Fruit fly (Drosophila melanogaster) whole organism, prepupa: ENCODE data around the gene CG3225.

Experiments used
- CG10631 ChIP-seq: fragments of 200-800 bp; sonication (Bioruptor generic); optimal IDR thresholded peaks from 2 replicates; lab custom pipeline; 2016; ENCODE audit warnings: missing biosample characterization, missing genetic modification characterization
- CG10669 ChIP-seq: fragments of 200-800 bp; sonication (Bioruptor generic); optimal IDR thresholded peaks from 3 replicates; lab custom pipeline; 2018; ENCODE audit warnings: missing biosample characterization, mild to moderate bottlenecking, missing genetic modification characterization, moderate library complexity
- CG11294 ChIP-seq: fragments of 200-800 bp; sonication (Bioruptor generic); IDR thresholded peaks from 2 replicates; pipeline ENCODE4 v1.3.6; 2022; ENCODE audit warnings: missing biosample characterization, missing genetic modification characterization
- CG15336 ChIP-seq: fragments of 200-800 bp; sonication (Bioruptor generic); IDR thresholded peaks from 2 replicates; pipeline ENCODE4 v1.3.6; 2022; ENCODE audit warnings: missing biosample characterization, missing genetic modification characterization
- CG1621 ChIP-seq: fragments of 200-800 bp; sonication (Bioruptor generic); optimal IDR thresholded peaks from 3 replicates; lab custom pipeline; 2018; ENCODE audit warnings: missing biosample characterization, mild to moderate bottlenecking, missing genetic modification characterization
- CG16779 ChIP-seq: fragments of 200-800 bp; sonication (Bioruptor generic); optimal IDR thresholded peaks from 3 replicates; lab custom pipeline; 2017; ENCODE audit warnings: missing biosample characterization, mild to moderate bottlenecking, missing genetic modification characterization
- CG3032 ChIP-seq: fragments of 200-800 bp; optimal IDR thresholded peaks from 2 replicates; lab custom pipeline; 2019; ENCODE audit warnings: missing biosample characterization, mild to moderate bottlenecking, missing genetic modification characterization, moderate library complexity
- CG32006 ChIP-seq: fragments of 200-800 bp; sonication (Bioruptor generic); optimal IDR thresholded peaks from 3 replicates; lab custom pipeline; 2017; ENCODE audit warnings: missing biosample characterization, mild to moderate bottlenecking, missing genetic modification characterization
- CG34406 ChIP-seq: fragments of 200-800 bp; sonication (Bioruptor generic); optimal IDR thresholded peaks from 3 replicates; lab custom pipeline; 2016; ENCODE audit warnings: missing biosample characterization, missing genetic modification characterization
- CG4318 ChIP-seq: fragments of 200-800 bp; sonication (Bioruptor generic); optimal IDR thresholded peaks from 3 replicates; lab custom pipeline; 2017; ENCODE audit warnings: missing biosample characterization, mild to moderate bottlenecking, missing genetic modification characterization
- CG6163 ChIP-seq: fragments of 200-800 bp; sonication (Bioruptor generic); IDR thresholded peaks from 3 replicates; pipeline ENCODE4 v1.3.6; 2022; ENCODE audit warnings: missing biosample characterization, missing genetic modification characterization
- CG6854 ChIP-seq: fragments of 200-800 bp; sonication (Bioruptor generic); optimal IDR thresholded peaks from 2 replicates; lab custom pipeline; 2017; ENCODE audit warnings: missing biosample characterization, mild to moderate bottlenecking, missing genetic modification characterization
- CG8119 ChIP-seq: fragments of 200-800 bp; sonication (Bioruptor generic); IDR thresholded peaks from 3 replicates; pipeline ENCODE4 v1.3.6; 2022; ENCODE audit warnings: missing biosample characterization, missing genetic modification characterization
- CG9139 ChIP-seq: fragments of 200-800 bp; sonication (Bioruptor generic); optimal IDR thresholded peaks from 3 replicates; lab custom pipeline; 2017; ENCODE audit warnings: missing biosample characterization, mild to moderate bottlenecking, missing genetic modification characterization
- Eip93F ChIP-seq: fragments of 200-800 bp; sonication (Bioruptor generic); optimal IDR thresholded peaks from 2 replicates; lab custom pipeline; 2016; ENCODE audit warnings: missing biosample characterization, mild to moderate bottlenecking, missing genetic modification characterization
- Ets21C ChIP-seq: fragments of 200-800 bp; sonication (Bioruptor generic); optimal IDR thresholded peaks from 3 replicates; lab custom pipeline; 2016; ENCODE audit warnings: missing biosample characterization, missing genetic modification characterization
- Gug ChIP-seq: fragments of 200-800 bp; sonication (Bioruptor generic); IDR thresholded peaks from 2 replicates; pipeline ENCODE4 v1.3.6; 2022; ENCODE audit warnings: missing biosample characterization, missing genetic modification characterization
- Hr38 ChIP-seq: sonication (Bioruptor generic); optimal IDR thresholded peaks from 2 replicates; lab custom pipeline; 2016; ENCODE audit warnings: missing biosample characterization, missing genetic modification characterization
- Hr39 ChIP-seq: fragments of 200-800 bp; sonication (Bioruptor generic); optimal IDR thresholded peaks from 2 replicates; lab custom pipeline; 2016; ENCODE audit warnings: missing biosample characterization, missing genetic modification characterization
- Lpt ChIP-seq: fragments of 200-800 bp; sonication (Bioruptor generic); optimal IDR thresholded peaks from 3 replicates; lab custom pipeline; 2016; ENCODE audit warnings: missing biosample characterization, missing genetic modification characterization
- OdsH ChIP-seq: fragments of 200-800 bp; sonication (Bioruptor generic); optimal IDR thresholded peaks from 3 replicates; lab custom pipeline; 2016; ENCODE audit warnings: missing biosample characterization, missing genetic modification characterization
- Sox14 ChIP-seq: fragments of 200-800 bp; sonication (Bioruptor generic); optimal IDR thresholded peaks from 3 replicates; lab custom pipeline; 2016; ENCODE audit warnings: missing biosample characterization, missing genetic modification characterization
- Sox15 ChIP-seq: fragments of 200-800 bp; sonication (Bioruptor generic); optimal IDR thresholded peaks from 3 replicates; lab custom pipeline; 2016; ENCODE audit warnings: missing biosample characterization, missing genetic modification characterization
- achi ChIP-seq: fragments of 200-800 bp; sonication (Bioruptor generic); optimal IDR thresholded peaks from 3 replicates; lab custom pipeline; 2016; ENCODE audit warnings: missing biosample characterization, missing genetic modification characterization
- acj6 ChIP-seq: fragments of 200-800 bp; sonication (Bioruptor generic); optimal IDR thresholded peaks from 3 replicates; lab custom pipeline; 2016; ENCODE audit warnings: missing biosample characterization, missing genetic modification characterization
- cyc ChIP-seq: fragments of 200-800 bp; sonication (Bioruptor generic); optimal IDR thresholded peaks from 3 replicates; lab custom pipeline; 2016; ENCODE audit warnings: missing biosample characterization, missing genetic modification characterization
- dac ChIP-seq: fragments of 200-800 bp; sonication (Bioruptor generic); optimal IDR thresholded peaks from 2 replicates; lab custom pipeline; 2017; ENCODE audit warnings: missing biosample characterization, mild to moderate bottlenecking, missing genetic modification characterization
- dsx ChIP-seq: fragments of 200-800 bp; optimal IDR thresholded peaks from 3 replicates; lab custom pipeline; 2019; ENCODE audit warnings: missing biosample characterization, mild to moderate bottlenecking, missing genetic modification characterization, moderate library complexity; ENCODE audit not compliant: poor library complexity, severe bottlenecking
- eg ChIP-seq: fragments of 200-800 bp; sonication (Bioruptor generic); IDR thresholded peaks from 3 replicates; pipeline ENCODE4 v1.3.6; 2022; ENCODE audit warnings: missing biosample characterization, missing genetic modification characterization
- esn ChIP-seq: fragments of 200-800 bp; sonication (Bioruptor generic); optimal IDR thresholded peaks from 2 replicates; lab custom pipeline; 2016; ENCODE audit warnings: missing biosample characterization, mild to moderate bottlenecking, missing genetic modification characterization, moderate library complexity
- fd59A ChIP-seq: fragments of 200-800 bp; sonication (Bioruptor generic); optimal IDR thresholded peaks from 2 replicates; lab custom pipeline; 2017; ENCODE audit warnings: missing biosample characterization, mild to moderate bottlenecking, missing genetic modification characterization, missing genetic modification reagents
- fd85E ChIP-seq: fragments of 200-800 bp; sonication (Bioruptor generic); optimal IDR thresholded peaks from 3 replicates; lab custom pipeline; 2016; ENCODE audit warnings: missing biosample characterization, missing genetic modification characterization
- fkh ChIP-seq: fragments of 200-800 bp; sonication (Bioruptor generic); optimal IDR thresholded peaks from 3 replicates; lab custom pipeline; 2017; ENCODE audit warnings: missing biosample characterization, mild to moderate bottlenecking, missing genetic modification characterization, moderate library complexity
- net ChIP-seq: fragments of 200-800 bp; sonication (Bioruptor generic); optimal IDR thresholded peaks from 3 replicates; lab custom pipeline; 2016; ENCODE audit warnings: missing biosample characterization, missing genetic modification characterization
- spab ChIP-seq: fragments of 200-800 bp; sonication (Bioruptor generic); optimal IDR thresholded peaks from 2 replicates; lab custom pipeline; 2017; ENCODE audit warnings: missing biosample characterization, mild to moderate bottlenecking, missing genetic modification characterization, missing genetic modification reagents
- ss ChIP-seq, 2 experiments: fragments of 200-800 bp; sonication (Bioruptor generic); optimal IDR thresholded peaks; 2 replicates in 1 of 2; 3 replicates in 1 of 2; lab custom pipeline; 2017 to 2018; ENCODE audit warnings: mild to moderate bottlenecking in 2 of 2, missing biosample characterization in 2 of 2, missing genetic modification characterization in 2 of 2, moderate library complexity in 1 of 2
- svp ChIP-seq: fragments of 200-800 bp; sonication (Bioruptor generic); peaks from one replicate; lab custom pipeline; 2016; ENCODE audit warnings: missing biosample characterization, missing genetic modification characterization
- vri ChIP-seq: fragments of 200-800 bp; sonication (Bioruptor generic); optimal IDR thresholded peaks from 3 replicates; lab custom pipeline; 2016; ENCODE audit warnings: missing biosample characterization, mild to moderate bottlenecking, missing genetic modification characterization

CG3225 gene

DNA sequence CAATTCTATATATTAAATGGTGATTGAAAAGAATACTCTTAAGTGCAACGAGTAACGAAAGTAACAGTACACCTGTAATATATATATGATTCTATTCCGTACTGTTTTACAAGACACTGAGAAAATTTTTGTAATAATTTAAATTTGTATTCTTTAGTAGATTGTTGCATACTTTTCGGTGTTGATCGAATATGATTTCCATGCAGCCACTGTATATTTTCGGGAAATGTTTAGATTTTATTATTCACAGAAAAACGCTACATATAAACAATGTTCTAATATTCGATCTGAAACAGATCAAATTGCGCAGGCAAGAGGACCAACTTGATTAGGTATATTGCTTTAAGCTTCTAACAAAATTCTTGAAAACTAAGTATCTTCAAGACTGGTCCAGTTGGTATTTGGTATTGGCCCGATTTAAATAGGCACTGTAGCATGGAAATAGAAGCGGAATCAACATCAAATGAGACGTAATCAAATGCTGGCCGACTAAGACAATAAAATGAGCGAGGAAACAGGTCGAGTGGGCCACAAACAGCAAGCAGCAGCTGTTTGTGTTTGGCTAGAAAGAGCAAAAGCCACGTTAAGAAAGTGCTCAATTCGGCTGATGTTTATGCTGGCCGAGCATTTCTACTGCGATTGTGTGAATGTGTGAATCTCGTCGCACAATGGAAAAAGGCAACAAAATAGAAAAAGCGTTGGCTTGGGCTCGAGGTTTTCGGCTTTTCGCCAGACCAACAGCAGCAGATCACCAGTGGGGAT lies 5.6 kb downstream of the CG3225 start, which contains the start of gene CG15629:
Gene CG15629 (plus strand): TSS at position 749 of the 762 bp plus-strand sequence.
- no peak for TF ChIP-seq CG9139 (GFP tag; lab: Kevin White, UChicago)
- no peak for TF ChIP-seq dac (GFP tag; lab: Kevin White, UChicago)
- no peak for TF ChIP-seq fkh (GFP tag; lab: Kevin White, UChicago)
- no peak for TF ChIP-seq CG4318 (GFP tag; lab: Kevin White, UChicago)
- TF ChIP-seq CG16779 (tag; lab: Kevin White, UChicago): no peak
- TF ChIP-seq cyc (GFP tag; lab: Kevin White, UChicago): no peak
- TF ChIP-seq fd85E (GFP tag; lab: Kevin White, UChicago): no peak
- no peak for TF ChIP-seq CG34406 (GFP tag; lab: Kevin White, UChicago)
- TF ChIP-seq Eip93F (GFP tag; lab: Kevin White, UChicago): no peak
- TF ChIP-seq Hr38 (GFP tag; lab: Kevin White, UChicago): no peak
- no peak for TF ChIP-seq achi (GFP tag; lab: Kevin White, UChicago)
- TF ChIP-seq, all 60 proteins: peak for 0

dm6 chr2L:4811491-4812058 lies 6.5 kb downstream of the CG3225 start:
- TF ChIP-seq CG11294 (GFP tag; lab: Robert Waterston, UW) (0 out of 2 replicates have a peak, but pooled peaks have one; percentile 10), ss (GFP tag; optimal IDR thresholded peaks at IDR 0.05; lab: Kevin White, UChicago) (peak in 1 of 2 experiments; percentile 27), Lpt (GFP tag; lab: Kevin White, UChicago) (peak; percentile 58), CG16779 (tag; lab: Kevin White, UChicago) (no peak), CG10631 (GFP tag; lab: Kevin White, UChicago) (no peak), CG6163 (GFP tag; lab: Robert Waterston, UW) (peak; percentile 43; the same call in 2 of the 3 replicates), CG15336 (peak; percentile 52; the same call in 1 of the 2 replicates), Eip93F (GFP tag; lab: Kevin White, UChicago) (peak; percentile 89), eg (GFP tag; lab: Robert Waterston, UW) (no peak), CG8119 (GFP tag; lab: Robert Waterston, UW) (peak; percentile 35; the same call in 1 of the 3 replicates), svp (GFP tag; lab: Kevin White, UChicago) (peak; percentile 94), CG1621 (tag; lab: Kevin White, UChicago) (peak; percentile 99), Gug (GFP tag; lab: Robert Waterston, UW) (0 out of 2 replicates have a peak, but pooled peaks have one; percentile 17), CG6854 (peak; percentile 38)

DNA sequence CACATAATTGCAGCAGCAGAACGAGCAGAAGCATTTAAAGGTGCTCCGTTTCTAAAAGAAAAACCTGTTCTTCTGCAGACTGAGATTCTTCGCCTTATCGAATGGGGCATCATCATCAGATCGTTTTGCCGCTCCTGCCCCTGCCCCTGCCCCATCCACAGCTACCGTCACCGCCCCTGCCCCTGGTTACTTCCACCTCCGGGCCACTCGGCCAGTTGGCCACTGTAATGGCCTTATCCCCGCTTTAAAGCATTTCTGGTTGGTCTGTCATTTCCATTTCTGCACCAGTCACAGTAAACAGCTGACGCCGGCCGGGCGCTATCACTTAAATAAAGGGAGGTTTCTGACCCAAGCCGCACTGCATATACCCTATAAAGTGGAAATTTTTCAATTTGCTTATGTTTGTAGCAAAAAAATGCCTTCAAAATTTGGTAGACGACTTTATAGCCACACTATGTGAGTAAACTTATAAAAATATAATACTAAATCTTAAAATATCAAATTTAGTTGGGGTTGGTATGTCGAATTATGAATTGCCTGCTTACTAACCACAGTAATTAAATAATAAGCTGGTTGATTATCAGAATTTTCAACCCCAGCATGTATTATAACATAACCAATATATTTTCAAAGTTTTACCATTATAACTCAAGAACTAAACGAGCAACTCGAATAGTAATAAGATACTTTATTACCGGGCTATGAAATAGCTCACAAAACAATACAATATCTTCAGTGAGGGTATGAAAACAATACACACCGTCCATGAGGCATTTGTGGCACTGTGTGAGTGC lies 7.2 kb downstream of the CG3225 start:
- TF ChIP-seq CG1621 (tag; lab: Kevin White, UChicago) (no peak), Sox15 (peak; percentile 32), Hr38 (GFP tag; lab: Kevin White, UChicago) (no peak), fd85E (GFP tag; lab: Kevin White, UChicago) (no peak), CG11294 (GFP tag; lab: Robert Waterston, UW) (no peak), CG34406 (GFP tag; lab: Kevin White, UChicago) (peak; percentile 57), dac (GFP tag; lab: Kevin White, UChicago) (peak; percentile 7), dsx (peak; percentile 15), CG10669 (GFP tag; lab: Kevin White, UChicago) (peak; percentile 58), net (GFP tag; lab: Kevin White, UChicago) (peak; percentile 57), CG3032 (tag; lab: Kevin White, UChicago) (peak; percentile 69), CG15336 (peak; percentile 66), Hr39 (GFP tag; lab: Kevin White, UChicago) (peak; percentile 59), Eip93F (GFP tag; lab: Kevin White, UChicago) (no peak), CG6854 (no peak), CG32006 (peak; percentile 85), ss (GFP tag; optimal IDR thresholded peaks at IDR 0.05; lab: Kevin White, UChicago) (peak; percentile 39 to 63), CG8119 (GFP tag; lab: Robert Waterston, UW) (peak; percentile 35; the same call in 2 of the 3 replicates), fd59A (peak; percentile 69), Sox14 (peak; percentile 56), OdsH (GFP tag; lab: Kevin White, UChicago) (peak; percentile 70), spab (peak; percentile 62), acj6 (GFP tag; lab: Kevin White, UChicago) (peak; percentile 62), CG9139 (GFP tag; lab: Kevin White, UChicago) (peak; percentile 11), CG10631 (GFP tag; lab: Kevin White, UChicago) (peak; percentile 76), CG6163 (GFP tag; lab: Robert Waterston, UW) (no peak; the same call in 2 of the 3 replicates), CG4318 (GFP tag; lab: Kevin White, UChicago) (peak; percentile 69), esn (GFP tag; lab: Kevin White, UChicago) (peak; percentile 83), fkh (GFP tag; lab: Kevin White, UChicago) (peak; percentile 57), CG16779 (tag; lab: Kevin White, UChicago) (no peak), vri (GFP tag; lab: Kevin White, UChicago) (peak; percentile 17), eg (GFP tag; lab: Robert Waterston, UW) (0 out of 3 replicates have a peak, but pooled peaks have one; percentile 6), Ets21C (GFP tag; lab: Kevin White, UChicago) (peak; percentile 12)
